Worm (Caenorhabditis elegans): Measurements from ENCODE around the gene K10B4.1.

Gene K10B4.1

ce11 chrII:160561-161123 lies 25.4 kb downstream of the K10B4.1 start (continued):
- TF ChIP-seq hlh-17 (GFP tag; optimal IDR thresholded peaks at IDR 0.05; ENCODE audit: borderline replicate concordance): no peak
- TF ChIP-seq snpc-4 (tag; optimal IDR thresholded peaks at IDR 0.05): no peak
- peak; percentile 59 for TF ChIP-seq lin-14 (GFP tag; optimal IDR thresholded peaks at IDR 0.05)

ce11 chrII:161275-161674 lies 26.0 kb downstream of the K10B4.1 start:
- TF ChIP-seq egl-13 (tag; optimal IDR thresholded peaks at IDR 0.05): no peak
- TF ChIP-seq pax-3 (tag; optimal IDR thresholded peaks at IDR 0.05): no peak
- no peak for TF ChIP-seq tlp-1 (tag; optimal IDR thresholded peaks at IDR 0.05)
- TF ChIP-seq snpc-4 (tag; optimal IDR thresholded peaks at IDR 0.05): no peak
- TF ChIP-seq snu-23 (GFP tag; optimal IDR thresholded peaks at IDR 0.05): peak; percentile 48
- TF ChIP-seq zip-4 (GFP tag; optimal IDR thresholded peaks at IDR 0.05): no peak
- TF ChIP-seq C16A3.4 (tag; optimal IDR thresholded peaks at IDR 0.05): no peak
- peak; percentile 47 for TF ChIP-seq xbp-1 (tag; optimal IDR thresholded peaks at IDR 0.05)
- peak; percentile 31 to 41 for TF ChIP-seq lsy-2 (tag; optimal IDR thresholded peaks at IDR 0.05)
- no peak for TF ChIP-seq grh-1 (GFP tag; IDR thresholded peaks at IDR 0.05)
- TF ChIP-seq C04F5.9 (tag; optimal IDR thresholded peaks at IDR 0.05): no peak
- TF ChIP-seq unc-62 (GFP tag; optimal IDR thresholded peaks at IDR 0.05): no peak
- TF ChIP-seq nhr-71 (tag; optimal IDR thresholded peaks at IDR 0.05): peak; percentile 71
- peak; percentile 72 for TF ChIP-seq rnt-1 (tag; optimal IDR thresholded peaks at IDR 0.05)
- TF ChIP-seq ceh-63 (GFP tag; optimal IDR thresholded peaks at IDR 0.05): no peak
- peak; percentile 32 for TF ChIP-seq dsc-1 (tag; optimal IDR thresholded peaks at IDR 0.05)
- peak; percentile 4 for TF ChIP-seq tbx-2 (tag; optimal IDR thresholded peaks at IDR 0.05)
- TF ChIP-seq lin-14 (GFP tag; optimal IDR thresholded peaks at IDR 0.05): peak; percentile 77
- TF ChIP-seq nhr-85 (tag): no peak
- TF ChIP-seq efl-1 (optimal IDR thresholded peaks at IDR 0.05): peak in 1 of 2 experiments; percentile 22
- peak in 1 of 2 experiments; percentile 92 for TF ChIP-seq efl-1 (GFP tag; optimal IDR thresholded peaks at IDR 0.05 in 1 of 2)
- TF ChIP-seq dpl-1 (GFP tag; optimal IDR thresholded peaks at IDR 0.05): no peak
- no peak for TF ChIP-seq fkh-4 (tag; optimal IDR thresholded peaks at IDR 0.05; ENCODE audit: borderline replicate concordance)
- TF ChIP-seq lin-39 (tag; optimal IDR thresholded peaks at IDR 0.05): peak; percentile 8
- TF ChIP-seq lir-3 (tag; optimal IDR thresholded peaks at IDR 0.05; ENCODE audit: poor library complexity): no peak
- no peak for TF ChIP-seq swsn-7 (tag; optimal IDR thresholded peaks at IDR 0.05)
- TF ChIP-seq elt-3 (tag; optimal IDR thresholded peaks at IDR 0.05): no peak
- TF ChIP-seq nhr-19 (GFP tag; conservative IDR thresholded peaks at IDR 0.05): peak; percentile 51
- no peak for TF ChIP-seq ces-1 (GFP tag; optimal IDR thresholded peaks at IDR 0.05)
- TF ChIP-seq nhr-20 (tag; optimal IDR thresholded peaks at IDR 0.05): peak; percentile 19
- TF ChIP-seq hpl-2 (GFP tag; optimal IDR thresholded peaks at IDR 0.05): no peak

ce11 chrII:162182-162581 lies 26.9 kb downstream of the K10B4.1 start, which contains the start of gene etr-1:
TSS of gene etr-1 (plus strand) at chrII:162374.
- peak in 1 of 2 experiments; percentile 53 for TF ChIP-seq lin-35 (GFP tag; optimal IDR thresholded peaks at IDR 0.05)
- TF ChIP-seq ceh-90 (tag; optimal IDR thresholded peaks at IDR 0.05): no peak
- peak; percentile 19 for TF ChIP-seq pqm-1 (tag; optimal IDR thresholded peaks at IDR 0.05)
- no peak for TF ChIP-seq nhr-84 (tag; optimal IDR thresholded peaks at IDR 0.05)
- TF ChIP-seq snu-23 (GFP tag; optimal IDR thresholded peaks at IDR 0.05): peak; percentile 5
- peak in 1 of 2 experiments; percentile 44 for TF ChIP-seq mdl-1 (tag; optimal IDR thresholded peaks at IDR 0.05)
- peak; percentile 23 for TF ChIP-seq nhr-20 (tag; optimal IDR thresholded peaks at IDR 0.05)
- peak in 1 of 2 experiments; percentile 27 for TF ChIP-seq lsy-2 (tag; optimal IDR thresholded peaks at IDR 0.05)
- TF ChIP-seq C16A3.4 (tag; optimal IDR thresholded peaks at IDR 0.05): no peak
- TF ChIP-seq efl-3 (GFP tag; optimal IDR thresholded peaks at IDR 0.05): no peak
- no peak for TF ChIP-seq ztf-4 (tag; optimal IDR thresholded peaks at IDR 0.05)
- TF ChIP-seq nhr-71 (tag; optimal IDR thresholded peaks at IDR 0.05): peak; percentile 36
- no peak for TF ChIP-seq hlh-17 (GFP tag; optimal IDR thresholded peaks at IDR 0.05; ENCODE audit: borderline replicate concordance)
- peak; percentile 55 for TF ChIP-seq jun-1 (tag; optimal IDR thresholded peaks at IDR 0.05)
- TF ChIP-seq lin-14 (GFP tag; optimal IDR thresholded peaks at IDR 0.05): peak; percentile 76
- peak; percentile 16 for TF ChIP-seq nhr-90 (tag; optimal IDR thresholded peaks at IDR 0.05; ENCODE audit: poor library complexity)
- no peak for TF ChIP-seq ceh-82 (tag; optimal IDR thresholded peaks at IDR 0.05)
- peak; percentile 26 for TF ChIP-seq tlp-1 (tag; optimal IDR thresholded peaks at IDR 0.05)
- peak; percentile 73 for TF ChIP-seq blmp-1 (tag; optimal IDR thresholded peaks at IDR 0.05)
- peak; percentile 21 to 96 (median 79) for TF ChIP-seq elt-3 (tag; optimal IDR thresholded peaks at IDR 0.05)
- peak; percentile 25 for TF ChIP-seq unc-130 (tag; optimal IDR thresholded peaks at IDR 0.05)
- TF ChIP-seq lir-3 (tag; optimal IDR thresholded peaks at IDR 0.05; ENCODE audit: poor library complexity): no peak
- peak; percentile 94 for TF ChIP-seq elt-2 (tag; optimal IDR thresholded peaks at IDR 0.05)
